Worm (Caenorhabditis elegans) whole organism, L4/young adult: ENCODE results near the gene C41A3.2.

Experiments used
- W03F9.2 ChIP-seq: fragments of 150-350 bp; optimal IDR thresholded peaks from 2 replicates; lab custom pipeline; 2014; ENCODE audit warnings: missing biosample characterization, missing genetic modification characterization
- dao-5 ChIP-seq: sonication (generic microtip); optimal IDR thresholded peaks from 2 replicates; lab custom pipeline; 2016; ENCODE audit warnings: missing genotype, missing genetic modification characterization, moderate library complexity, missing compliant biosample characterization
- him-1 ChIP-seq: sonication (generic microtip); optimal IDR thresholded peaks from 2 replicates; lab custom pipeline; 2016; ENCODE audit warnings: missing genotype, missing genetic modification reagents, missing genetic modification characterization, missing compliant biosample characterization

DNA sequence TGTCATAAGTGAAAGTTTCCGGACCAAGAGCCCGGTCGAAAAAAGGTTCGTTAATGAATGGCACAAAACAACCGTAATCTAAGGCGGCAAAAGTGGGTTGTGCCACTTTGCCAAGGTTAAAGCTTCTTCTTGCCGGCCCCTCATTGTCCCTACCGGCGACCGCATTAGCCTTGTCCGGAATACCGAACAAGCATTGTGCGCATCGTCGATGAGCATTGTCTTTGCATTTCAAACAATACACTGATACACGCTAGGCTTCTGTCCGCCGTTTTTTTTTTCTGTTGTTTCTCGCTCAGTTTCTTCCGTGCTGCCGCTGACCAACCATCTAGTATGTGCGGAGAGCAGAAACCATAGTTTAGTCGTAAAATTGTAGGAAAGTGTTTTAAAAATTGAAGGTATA, 16.9 kb downstream of the C41A3.2 start, which contains the start of gene C03F11.2:
- TF ChIP-seq W03F9.2 (tag; lab: Kevin White, UChicago) (no peak), dao-5 (tag; lab: Kevin White, UChicago) (no peak), him-1 (tag; lab: Kevin White, UChicago) (no peak)
